Worm (Caenorhabditis elegans): ENCODE measurements around the gene sqt-2.

ce11 chrII:33904-34303, 10.8 kb downstream of the sqt-2 start, which contains the start of gene F23F1.2:
- no peak for TF ChIP-seq him-1 (tag; optimal IDR thresholded peaks at IDR 0.05)
- no peak for TF ChIP-seq W03F9.2 (tag; optimal IDR thresholded peaks at IDR 0.05)

All from whole organism, L4/young adult.